Worm (Caenorhabditis elegans) whole organism, L3 larva: Measurements from ENCODE around the gene prmt-9.
A peak's percentile ranks its signal among the peaks of the same experiment; 100 is the strongest.

ENCODE experiments used
- ama-1 ChIP-seq: fragments of 150-350 bp; optimal IDR thresholded peaks from 2 replicates; lab custom pipeline; 2018
- ceh-82 ChIP-seq: fragments of 150-350 bp; optimal IDR thresholded peaks from 2 replicates; lab custom pipeline; 2014; ENCODE audit warnings: missing biosample characterization, missing genetic modification characterization
- egl-27 ChIP-seq: sonication (generic microtip); optimal IDR thresholded peaks from 4 replicates; lab custom pipeline; 2017; ENCODE audit warnings: missing biosample characterization, missing genetic modification reagents, missing genetic modification characterization
- egl-5 ChIP-seq: fragments of 150-350 bp; optimal IDR thresholded peaks from 2 replicates; lab custom pipeline; 2017; ENCODE audit warnings: missing biosample characterization, missing genetic modification reagents, missing genetic modification characterization, inconsistent platforms
- hmg-11 ChIP-seq: sonication (generic microtip); optimal IDR thresholded peaks from 2 replicates; lab custom pipeline; 2016; ENCODE audit warnings: missing genetic modification characterization, missing compliant biosample characterization
- jun-1 ChIP-seq: fragments of 150-350 bp; optimal IDR thresholded peaks from 2 replicates; lab custom pipeline; 2014; ENCODE audit warnings: missing biosample characterization, missing genetic modification reagents, missing genetic modification characterization
- lin-39 ChIP-seq: fragments of 150-350 bp; optimal IDR thresholded peaks from 2 replicates; lab custom pipeline; 2018; ENCODE audit warnings: missing biosample characterization, missing genetic modification reagents, missing genetic modification characterization
- nfya-1 ChIP-seq: sonication (generic microtip); optimal IDR thresholded peaks from 2 replicates; lab custom pipeline; 2017; ENCODE audit warnings: missing genetic modification characterization, mild to moderate bottlenecking, missing compliant biosample characterization, antibody characterized with exemption, moderate library complexity; ENCODE audit not compliant: insufficient read depth
- nhr-23 ChIP-seq: fragments of 150-350 bp; optimal IDR thresholded peaks from 2 replicates; lab custom pipeline; 2014; ENCODE audit warnings: missing biosample characterization, missing genetic modification reagents, missing genetic modification characterization
- nhr-25 ChIP-seq: sonication (generic microtip); optimal IDR thresholded peaks from 2 replicates; lab custom pipeline; 2017; ENCODE audit warnings: missing biosample characterization, missing genetic modification characterization
- nhr-43 ChIP-seq: sonication (generic microtip); optimal IDR thresholded peaks from 2 replicates; lab custom pipeline; 2016; ENCODE audit warnings: mild to moderate bottlenecking, missing genetic modification characterization, missing compliant biosample characterization; ENCODE audit not compliant: poor library complexity, severe bottlenecking
- nhr-76 ChIP-seq: fragments of 150-350 bp; sonication (generic microtip); optimal IDR thresholded peaks from 5 replicates; lab custom pipeline; 2014; ENCODE audit warnings: missing biosample characterization, missing genetic modification characterization
- pha-4 ChIP-seq: fragments of 150-350 bp; optimal IDR thresholded peaks from 2 replicates; lab custom pipeline; 2014; ENCODE audit warnings: missing biosample characterization, missing genetic modification reagents, missing genetic modification characterization
- sea-2 ChIP-seq: fragments of 150-350 bp; sonication (generic microtip); optimal IDR thresholded peaks from 4 replicates; lab custom pipeline; 2014; ENCODE audit warnings: missing biosample characterization, missing genetic modification reagents, missing genetic modification characterization
- ztf-4 ChIP-seq: fragments of 150-350 bp; optimal IDR thresholded peaks from 2 replicates; lab custom pipeline; 2014; ENCODE audit warnings: missing biosample characterization, missing genetic modification characterization

The prmt-9 gene

DNA sequence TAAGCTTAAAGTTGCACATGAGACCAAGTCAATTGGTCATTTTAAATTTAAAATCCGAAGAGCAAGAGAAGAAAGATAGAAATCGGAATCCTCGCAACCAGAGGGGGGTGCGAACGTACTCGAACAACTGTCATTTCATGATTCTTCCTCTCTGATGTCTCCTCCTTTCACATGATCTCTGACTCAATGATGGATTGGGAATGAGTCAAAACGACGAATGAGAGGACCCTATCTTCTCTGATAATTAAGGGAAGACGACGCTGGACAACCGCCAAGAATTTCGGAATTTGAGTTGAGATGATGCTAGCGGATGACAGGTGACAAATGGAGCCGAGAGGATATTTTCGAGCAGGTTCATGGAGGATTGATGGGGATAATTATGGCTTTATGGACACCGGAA, 46.8 kb downstream of the prmt-9 start:
- TF ChIP-seq egl-5 = peak; percentile 75
- no peak for TF ChIP-seq ama-1 (lab: Kevin White, UChicago)
- TF ChIP-seq nhr-43 (tag; lab: Kevin White, UChicago) = no peak
- no peak for TF ChIP-seq pha-4
- TF ChIP-seq nfya-1 (tag; lab: Kevin White, UChicago) = peak; percentile 41
- peak; percentile 60 for TF ChIP-seq lin-39 (tag; lab: Kevin White, UChicago)
- no peak for TF ChIP-seq nhr-76 (tag; lab: Kevin White, UChicago)

DNA sequence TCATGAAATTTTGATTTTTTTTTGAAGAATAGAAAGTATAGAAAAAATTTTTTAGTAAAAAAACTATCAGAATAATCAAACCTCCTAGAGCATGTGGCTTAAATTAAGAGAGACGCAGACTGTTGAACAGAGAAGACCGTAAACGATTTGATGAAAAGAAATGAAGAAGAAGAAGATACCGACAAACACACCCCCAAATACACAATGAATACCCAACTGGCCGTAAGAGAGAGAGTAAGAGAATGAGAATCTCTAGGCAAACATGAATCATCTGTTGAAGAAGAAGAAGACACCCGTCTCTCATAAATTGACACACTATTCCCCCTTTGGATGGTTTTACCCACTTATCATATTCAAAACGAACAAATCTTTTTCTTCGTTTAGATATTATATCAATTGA, 50.4 kb downstream of the prmt-9 start:
- TF ChIP-seq nhr-25 (tag; lab: Kevin White, UChicago) = peak; percentile 38
- no peak for TF ChIP-seq ceh-82 (tag; lab: Kevin White, UChicago)
- peak; percentile 23 for TF ChIP-seq pha-4
- TF ChIP-seq nhr-23 (tag; lab: Kevin White, UChicago) = peak; percentile 29
- peak; percentile 21 for TF ChIP-seq nfya-1 (tag; lab: Kevin White, UChicago)
- TF ChIP-seq, all 47 proteins: peak for 4

- TF ChIP-seq hmg-11 (tag; lab: Kevin White, UChicago) (peak; percentile 30), sea-2 (GFP tag; lab: Kevin White, UChicago) (no peak)
Observed at ce11 chrIV:12632430-12632829, 51.7 kb downstream of the prmt-9 start.

- TF ChIP-seq egl-27 (tag; lab: Kevin White, UChicago) (no peak), jun-1 (tag; lab: Kevin White, UChicago) (no peak), ztf-4 (no peak)
Observed at ce11 chrIV:12630922-12631321, 53.3 kb downstream of the prmt-9 start, which contains the start of gene ark-1. Gene ark-1 (minus strand): TSS chrIV:12631022.
